Fruit fly (Drosophila melanogaster) whole organism, prepupa: ENCODE data around the gene CG4822.

Experiments
- CG6792 ChIP-seq: fragments of 200-800 bp; sonication (Bioruptor generic); optimal IDR thresholded peaks from 3 replicates; lab custom pipeline; 2016; ENCODE audit warnings: missing biosample characterization, missing genetic modification characterization
- CG6854 ChIP-seq: fragments of 200-800 bp; sonication (Bioruptor generic); optimal IDR thresholded peaks from 2 replicates; lab custom pipeline; 2017; ENCODE audit warnings: missing biosample characterization, mild to moderate bottlenecking, missing genetic modification characterization
- CG8319 ChIP-seq: fragments of 200-800 bp; sonication (Bioruptor generic); optimal IDR thresholded peaks from 3 replicates; lab custom pipeline; 2016; ENCODE audit warnings: missing biosample characterization, missing genetic modification characterization
- CG8632 ChIP-seq: fragments of 200-800 bp; sonication (Bioruptor generic); optimal IDR thresholded peaks from 3 replicates; lab custom pipeline; 2016; ENCODE audit warnings: missing biosample characterization, missing genetic modification characterization
- Eip75B ChIP-seq: fragments of 200-800 bp; sonication (Bioruptor generic); optimal IDR thresholded peaks from 3 replicates; lab custom pipeline; 2016; ENCODE audit warnings: missing biosample characterization, missing genetic modification characterization
- Sox102F ChIP-seq: fragments of 200-800 bp; sonication (Bioruptor generic); optimal IDR thresholded peaks from 2 replicates; lab custom pipeline; 2016; ENCODE audit warnings: missing biosample characterization, mild to moderate bottlenecking, missing genetic modification characterization
- Sox14 ChIP-seq: fragments of 200-800 bp; sonication (Bioruptor generic); optimal IDR thresholded peaks from 3 replicates; lab custom pipeline; 2016; ENCODE audit warnings: missing biosample characterization, missing genetic modification characterization
- dac ChIP-seq: fragments of 200-800 bp; sonication (Bioruptor generic); optimal IDR thresholded peaks from 2 replicates; lab custom pipeline; 2017; ENCODE audit warnings: missing biosample characterization, mild to moderate bottlenecking, missing genetic modification characterization
- esn ChIP-seq: fragments of 200-800 bp; sonication (Bioruptor generic); optimal IDR thresholded peaks from 2 replicates; lab custom pipeline; 2016; ENCODE audit warnings: missing biosample characterization, mild to moderate bottlenecking, missing genetic modification characterization, moderate library complexity
- fd59A ChIP-seq: fragments of 200-800 bp; sonication (Bioruptor generic); optimal IDR thresholded peaks from 2 replicates; lab custom pipeline; 2017; ENCODE audit warnings: missing biosample characterization, mild to moderate bottlenecking, missing genetic modification characterization, missing genetic modification reagents
- ss ChIP-seq, 2 experiments: fragments of 200-800 bp; sonication (Bioruptor generic); optimal IDR thresholded peaks; 2 replicates in 1 of 2; 3 replicates in 1 of 2; lab custom pipeline; 2017 to 2018; ENCODE audit warnings: mild to moderate bottlenecking in 2 of 2, missing biosample characterization in 2 of 2, missing genetic modification characterization in 2 of 2, moderate library complexity in 1 of 2
- svp ChIP-seq: fragments of 200-800 bp; sonication (Bioruptor generic); peaks from one replicate; lab custom pipeline; 2016; ENCODE audit warnings: missing biosample characterization, missing genetic modification characterization
- topi ChIP-seq: fragments of 200-800 bp; sonication (Bioruptor generic); optimal IDR thresholded peaks from 3 replicates; lab custom pipeline; 2016; ENCODE audit warnings: missing biosample characterization, missing genetic modification characterization

- TF ChIP-seq CG8319 (GFP tag; lab: Kevin White, UChicago) (no peak), dac (GFP tag; lab: Kevin White, UChicago) (no peak), esn (GFP tag; lab: Kevin White, UChicago) (no peak), Eip75B (peak; percentile 2), Sox102F (GFP tag; lab: Kevin White, UChicago) (no peak), CG6854 (GFP tag; lab: Kevin White, UChicago) (no peak), svp (peak; percentile 90), Sox14 (GFP tag; lab: Kevin White, UChicago) (no peak), topi (GFP tag; lab: Kevin White, UChicago) (no peak), fd59A (GFP tag; lab: Kevin White, UChicago) (no peak), CG6792 (GFP tag; lab: Kevin White, UChicago) (peak; percentile 16), ss (GFP tag; optimal IDR thresholded peaks at IDR 0.05; lab: Kevin White, UChicago) (peak in 1 of 2 experiments; percentile 0), CG8632 (GFP tag; lab: Kevin White, UChicago) (no peak)
These were observed 13.2 kb upstream of the CG4822 start for dm6 chr2L:134563-135382.
